Fruit fly (Drosophila melanogaster) whole organism, embryonic: ENCODE data around the gene Nopp140.

Source experiments
- CG1024 ChIP-seq: fragments of 200-800 bp; sonication (Bioruptor generic); IDR thresholded peaks from 2 replicates; pipeline ENCODE4 v1.3.6; 2022; ENCODE audit warnings: missing biosample characterization, missing genetic modification characterization
- CG10959 ChIP-seq: fragments of 200-800 bp; sonication (Bioruptor generic); IDR thresholded peaks from 2 replicates; pipeline ENCODE4 v1.3.6; 2022; ENCODE audit warnings: missing biosample characterization, missing genetic modification characterization
- CG11247 ChIP-seq: fragments of 200-800 bp; sonication (Bioruptor generic); IDR thresholded peaks from 2 replicates; pipeline ENCODE4 v1.3.6; 2022; ENCODE audit warnings: missing biosample characterization, missing genetic modification characterization
- CG12659 ChIP-seq: fragments of 200-800 bp; sonication (Bioruptor generic); optimal IDR thresholded peaks from 3 replicates; lab custom pipeline; 2017; ENCODE audit warnings: mild to moderate bottlenecking, missing biosample characterization, missing genetic modification reagents, missing genetic modification characterization
- CG13624 ChIP-seq: fragments of 200-800 bp; sonication (Bioruptor generic); optimal IDR thresholded peaks from 2 replicates; lab custom pipeline; 2016; ENCODE audit warnings: missing biosample characterization, missing genetic modification characterization
- CG14710 ChIP-seq: fragments of 200-800 bp; sonication (Bioruptor generic); optimal IDR thresholded peaks from 3 replicates; lab custom pipeline; 2019; ENCODE audit warnings: missing biosample characterization, mild to moderate bottlenecking, missing genetic modification characterization, moderate library complexity
- CG17361 ChIP-seq: fragments of 200-800 bp; sonication (Bioruptor generic); IDR thresholded peaks from 3 replicates; pipeline ENCODE4 v1.3.6; 2022; ENCODE audit warnings: missing biosample characterization, missing genetic modification characterization
- CG2120 ChIP-seq: fragments of 200-800 bp; sonication (Bioruptor generic); optimal IDR thresholded peaks from 3 replicates; lab custom pipeline; 2016; ENCODE audit warnings: missing biosample characterization, missing genetic modification characterization
- CG2712 ChIP-seq: fragments of 200-800 bp; optimal IDR thresholded peaks from 3 replicates; lab custom pipeline; 2019; ENCODE audit warnings: missing biosample characterization, mild to moderate bottlenecking, missing genetic modification characterization, moderate library complexity
- CG31441 ChIP-seq: fragments of 200-800 bp; sonication (Bioruptor generic); IDR thresholded peaks from 2 replicates; pipeline ENCODE4 v1.3.6; 2022; ENCODE audit warnings: missing biosample characterization, missing genetic modification characterization
- CG3163 ChIP-seq: fragments of 200-800 bp; sonication (Bioruptor generic); optimal IDR thresholded peaks from 3 replicates; lab custom pipeline; 2016; ENCODE audit warnings: missing biosample characterization, missing genetic modification characterization
- CG4617 ChIP-seq: fragments of 200-800 bp; sonication (Bioruptor generic); optimal IDR thresholded peaks from 3 replicates; lab custom pipeline; 2016; ENCODE audit warnings: missing biosample characterization, missing genetic modification characterization, borderline replicate concordance
- CG6254 ChIP-seq: fragments of 200-800 bp; sonication (Bioruptor generic); optimal IDR thresholded peaks from 3 replicates; lab custom pipeline; 2017; ENCODE audit warnings: mild to moderate bottlenecking, missing biosample characterization, missing genetic modification reagents, missing genetic modification characterization
- CG6683 ChIP-seq: fragments of 200-800 bp; sonication (Bioruptor generic); optimal IDR thresholded peaks from 2 replicates; lab custom pipeline; 2017; ENCODE audit warnings: missing biosample characterization, mild to moderate bottlenecking, missing genetic modification characterization, missing genetic modification reagents
- CG7745 ChIP-seq: fragments of 200-800 bp; sonication (Bioruptor generic); optimal IDR thresholded peaks from 2 replicates; lab custom pipeline; 2018; ENCODE audit warnings: missing biosample characterization, mild to moderate bottlenecking, missing genetic modification characterization, moderate library complexity
- CHES-1-like ChIP-seq: fragments of 200-800 bp; sonication (Bioruptor generic); optimal IDR thresholded peaks from 2 replicates; lab custom pipeline; 2016; ENCODE audit warnings: missing biosample characterization, missing genetic modification characterization
- Camta ChIP-seq: fragments of 200-800 bp; sonication (Bioruptor generic); optimal IDR thresholded peaks from 2 replicates; lab custom pipeline; 2016; ENCODE audit warnings: missing biosample characterization, missing genetic modification characterization
- CrebB ChIP-seq: fragments of 200-800 bp; sonication (Bioruptor generic); optimal IDR thresholded peaks from 3 replicates; lab custom pipeline; 2018; ENCODE audit warnings: missing biosample characterization, mild to moderate bottlenecking, missing genetic modification characterization
- Dref ChIP-seq: fragments of 200-800 bp; sonication (Bioruptor generic); IDR thresholded peaks from 2 replicates; pipeline ENCODE4 v1.3.6; 2022; ENCODE audit warnings: missing biosample characterization, missing genetic modification characterization
- Fer2 ChIP-seq: fragments of 200-800 bp; sonication (Bioruptor generic); optimal IDR thresholded peaks from 2 replicates; lab custom pipeline; 2018; ENCODE audit warnings: missing biosample characterization, mild to moderate bottlenecking, missing genetic modification characterization, moderate library complexity
- Gug ChIP-seq: fragments of 200-800 bp; sonication (Bioruptor generic); IDR thresholded peaks from 4 replicates; pipeline ENCODE4 v1.3.6; 2022; ENCODE audit warnings: missing biosample characterization, missing genetic modification characterization
- HLH54F ChIP-seq: fragments of 200-800 bp; sonication (Bioruptor generic); optimal IDR thresholded peaks from 3 replicates; lab custom pipeline; 2016; ENCODE audit warnings: missing biosample characterization, missing genetic modification characterization
- Hr39 ChIP-seq: fragments of >200 bp; optimal IDR thresholded peaks from 2 replicates; lab custom pipeline; 2017
- Hsf ChIP-seq: fragments of 200-800 bp; sonication (Bioruptor generic); optimal IDR thresholded peaks from 3 replicates; lab custom pipeline; 2016; ENCODE audit warnings: missing biosample characterization, missing genetic modification characterization
- Kr ChIP-seq: fragments of 200-800 bp; sonication (Bioruptor generic); optimal IDR thresholded peaks from 2 replicates; lab custom pipeline; 2017; ENCODE audit warnings: missing biosample characterization, mild to moderate bottlenecking, missing genetic modification characterization
- Lhr ChIP-seq: fragments of 200-800 bp; sonication (Bioruptor generic); optimal IDR thresholded peaks from 3 replicates; lab custom pipeline; 2017; ENCODE audit warnings: mild to moderate bottlenecking, missing biosample characterization, missing genetic modification reagents, missing genetic modification characterization
- MESR4 ChIP-seq: fragments of 200-800 bp; sonication (Bioruptor generic); optimal IDR thresholded peaks from 2 replicates; lab custom pipeline; 2018; ENCODE audit warnings: missing biosample characterization, mild to moderate bottlenecking, missing genetic modification characterization, moderate library complexity
- Meics ChIP-seq: fragments of 200-800 bp; sonication (Bioruptor generic); optimal IDR thresholded peaks from 2 replicates; lab custom pipeline; 2017; ENCODE audit warnings: missing biosample characterization, mild to moderate bottlenecking, missing genetic modification characterization
- Nf-YC ChIP-seq: fragments of 200-800 bp; optimal IDR thresholded peaks from 3 replicates; lab custom pipeline; 2019; ENCODE audit warnings: missing biosample characterization, mild to moderate bottlenecking, missing genetic modification characterization, moderate library complexity
- Six4 ChIP-seq: fragments of 200-800 bp; sonication (Bioruptor generic); optimal IDR thresholded peaks from 2 replicates; lab custom pipeline; 2016; ENCODE audit warnings: missing biosample characterization, missing genetic modification characterization
- ato ChIP-seq: fragments of 200-800 bp; sonication (Bioruptor generic); IDR thresholded peaks from 2 replicates; pipeline ENCODE4 v1.3.6; 2022; ENCODE audit warnings: missing biosample characterization, missing genetic modification characterization; ENCODE audit not compliant: partially characterized antibody
- chif ChIP-seq, 2 experiments: fragments of 200-800 bp; sonication (Bioruptor generic); optimal IDR thresholded peaks; 3 replicates each; lab custom pipeline; 2016; ENCODE audit warnings: missing biosample characterization in 2 of 2, missing genetic modification characterization in 2 of 2
- dpn ChIP-seq, 2 experiments: fragments of 200-800 bp; sonication (Bioruptor generic); optimal IDR thresholded peaks; 3 replicates each; lab custom pipeline; 2016; ENCODE audit warnings: missing biosample characterization in 2 of 2, missing genetic modification characterization in 2 of 2
- ems ChIP-seq: fragments of 200-800 bp; sonication (Bioruptor generic); optimal IDR thresholded peaks from 3 replicates; lab custom pipeline; 2016; ENCODE audit warnings: missing biosample characterization, missing genetic modification characterization
- her ChIP-seq: fragments of 200-800 bp; sonication (Bioruptor generic); optimal IDR thresholded peaks from 2 replicates; lab custom pipeline; 2016; ENCODE audit warnings: missing biosample characterization, missing genetic modification characterization
- lola ChIP-seq, 3 experiments: fragments of >200 bp in 2 of 3; fragments of 200-800 bp in 1 of 3; sonication (Bioruptor generic) in 1 of 3; optimal IDR thresholded peaks; 2 replicates each; lab custom pipeline; 2017 to 2019; ENCODE audit warnings: missing biosample characterization in 3 of 3, missing genetic modification characterization in 3 of 3, mild to moderate bottlenecking in 1 of 3, moderate library complexity in 1 of 3
- mam ChIP-seq: fragments of 200-800 bp; sonication (Bioruptor generic); optimal IDR thresholded peaks from 3 replicates; lab custom pipeline; 2016; ENCODE audit warnings: missing biosample characterization, missing genetic modification characterization
- nom ChIP-seq: fragments of 200-800 bp; sonication (Bioruptor generic); optimal IDR thresholded peaks from 2 replicates; lab custom pipeline; 2017; ENCODE audit warnings: missing biosample characterization, missing genetic modification characterization, mild to moderate bottlenecking, moderate library complexity, missing genetic modification reagents
- otp ChIP-seq: fragments of 200-800 bp; sonication (Bioruptor generic); IDR thresholded peaks from 3 replicates; pipeline ENCODE4, ENCODE4 v1.3.6; 2022; ENCODE audit warnings: missing biosample characterization, missing genetic modification characterization
- phol ChIP-seq: fragments of 200-800 bp; sonication (Bioruptor generic); optimal IDR thresholded peaks from 3 replicates; lab custom pipeline; 2018; ENCODE audit warnings: missing biosample characterization, mild to moderate bottlenecking, missing genetic modification characterization, moderate library complexity
- prd ChIP-seq, 3 experiments: fragments of >200 bp in 2 of 3; fragments of 200-800 bp in 1 of 3; sonication (Bioruptor generic) in 1 of 3; optimal IDR thresholded peaks in 2 of 3; IDR thresholded peaks in 1 of 3; 2 replicates in 2 of 3; 3 replicates in 1 of 3; pipeline versions ENCODE4 v1.3.6 to Lab custom; 2017 to 2022; ENCODE audit warnings: missing biosample characterization in 1 of 3, missing genetic modification characterization in 1 of 3
- repo ChIP-seq: fragments of 200-800 bp; sonication (Bioruptor generic); optimal IDR thresholded peaks from 2 replicates; lab custom pipeline; 2016; ENCODE audit warnings: missing biosample characterization, missing genetic modification characterization
- scrt ChIP-seq: fragments of 200-800 bp; sonication (Bioruptor generic); optimal IDR thresholded peaks from 2 replicates; lab custom pipeline; 2018; ENCODE audit warnings: missing biosample characterization, mild to moderate bottlenecking, missing genetic modification characterization, moderate library complexity
- sens ChIP-seq: fragments of 200-800 bp; sonication (Bioruptor generic); peaks from one replicate; lab custom pipeline; 2016; ENCODE audit warnings: missing biosample characterization, missing genetic modification characterization
- sima ChIP-seq: fragments of 200-800 bp; sonication (Bioruptor generic); optimal IDR thresholded peaks from 2 replicates; lab custom pipeline; 2016; ENCODE audit warnings: missing biosample characterization, missing genetic modification characterization
- slp2 ChIP-seq: fragments of 200-800 bp; sonication (Bioruptor generic); optimal IDR thresholded peaks from 2 replicates; lab custom pipeline; 2016; ENCODE audit warnings: missing biosample characterization, missing genetic modification characterization
- ssp ChIP-seq: fragments of 200-800 bp; sonication (Bioruptor generic); IDR thresholded peaks from 2 replicates; pipeline ENCODE4 v1.3.6; 2022; ENCODE audit warnings: missing biosample characterization, missing genetic modification characterization
- wek ChIP-seq: fragments of 200-800 bp; sonication (Bioruptor generic); optimal IDR thresholded peaks from 3 replicates; lab custom pipeline; 2018; ENCODE audit warnings: missing biosample characterization, mild to moderate bottlenecking, missing genetic modification characterization, moderate library complexity
- zfh2 ChIP-seq: fragments of 200-800 bp; sonication (Bioruptor generic); optimal IDR thresholded peaks from 2 replicates; lab custom pipeline; 2016; ENCODE audit warnings: missing biosample characterization, missing genetic modification characterization

Nopp140 gene

DNA sequence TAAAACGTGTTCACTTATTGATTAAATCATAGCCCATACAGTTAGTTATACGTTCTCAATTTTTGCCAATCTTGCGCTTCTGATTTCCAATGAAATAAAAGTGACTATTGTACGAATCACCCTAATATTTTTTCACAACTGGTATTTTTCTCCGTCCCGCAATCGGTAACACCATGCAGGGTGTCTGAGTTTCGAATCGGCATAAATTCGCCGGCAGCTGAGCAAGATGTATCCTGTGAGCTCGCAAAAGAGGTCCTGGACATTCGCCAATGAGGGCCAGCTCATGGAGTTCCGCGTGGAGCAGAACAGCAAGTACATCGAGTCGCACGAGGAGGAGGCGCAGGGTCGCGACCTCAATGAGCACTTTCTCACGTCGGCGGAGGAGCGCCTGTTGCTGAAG is 10.8 kb upstream of the Nopp140 start, which contains the start of gene CycH (continued):
- TF ChIP-seq sima = no peak
- TF ChIP-seq zfh2 (GFP tag; lab: Kevin White, UChicago) = peak; percentile 37
- TF ChIP-seq slp2 = peak; percentile 39
- no peak for TF ChIP-seq Gug (GFP tag; lab: Robert Waterston, UW)
- TF ChIP-seq Kr (GFP tag; lab: Kevin White, UChicago) = no peak
- no peak for TF ChIP-seq Hr39
- TF ChIP-seq CG6254 (GFP tag; lab: Kevin White, UChicago) = peak; percentile 76
- peak in 1 of 3 experiments; percentile 19 for TF ChIP-seq lola (GFP tag; optimal IDR thresholded peaks at IDR 0.05; lab: Kevin White, UChicago)
- peak; percentile 47 for TF ChIP-seq Six4 (GFP tag; lab: Kevin White, UChicago)
- peak; percentile 2 for TF ChIP-seq CrebB (tag; lab: Kevin White, UChicago)
- TF ChIP-seq scrt (GFP tag; lab: Kevin White, UChicago) = peak; percentile 84
- peak; percentile 21 for TF ChIP-seq Camta
- TF ChIP-seq CG2120 (GFP tag; lab: Kevin White, UChicago) = peak; percentile 60
- peak; percentile 24; the same call in 1 of the 2 replicates for TF ChIP-seq CG11247 (GFP tag; lab: Robert Waterston, UW)
- 0 out of 2 replicates have a peak, but pooled peaks have one; percentile 11 for TF ChIP-seq ato (GFP tag; lab: Robert Waterston, UW)
- TF ChIP-seq wek = peak; percentile 97
- peak; percentile 42 for TF ChIP-seq Hsf
- TF ChIP-seq chif (GFP tag; optimal IDR thresholded peaks at IDR 0.05; lab: Kevin White, UChicago) = peak; percentile 13 to 37
- TF ChIP-seq CG4617 = peak; percentile 57
- peak; percentile 32 for TF ChIP-seq ems (GFP tag; lab: Kevin White, UChicago)
- peak; percentile 8 for TF ChIP-seq Fer2 (tag; lab: Kevin White, UChicago)
- 0 out of 2 replicates have a peak, but pooled peaks have one; percentile 13 for TF ChIP-seq ssp
- TF ChIP-seq otp (GFP tag; lab: Robert Waterston, UW) = 0 out of 3 replicates have a peak, but pooled peaks have one; percentile 10
- peak; percentile 44 for TF ChIP-seq CG12659 (GFP tag; lab: Kevin White, UChicago)
- peak; percentile 46 for TF ChIP-seq her (GFP tag; lab: Kevin White, UChicago)
- no peak for TF ChIP-seq Dref (GFP tag; lab: Robert Waterston, UW)
- TF ChIP-seq mam (GFP tag; lab: Kevin White, UChicago) = peak; percentile 48
- TF ChIP-seq dpn (GFP tag; optimal IDR thresholded peaks at IDR 0.05; lab: Kevin White, UChicago) = peak; percentile 7 to 63
- peak; percentile 45 for TF ChIP-seq phol (tag; lab: Kevin White, UChicago)
- 0 out of 3 replicates have a peak, but pooled peaks have one; percentile 40 for TF ChIP-seq CG17361 (GFP tag; lab: Robert Waterston, UW)
- TF ChIP-seq repo (GFP tag; lab: Kevin White, UChicago) = peak; percentile 15
- peak; percentile 33 for TF ChIP-seq nom (GFP tag; lab: Kevin White, UChicago)
- peak; percentile 29 for TF ChIP-seq Nf-YC (tag; lab: Kevin White, UChicago)
- TF ChIP-seq Meics (GFP tag; lab: Kevin White, UChicago) = peak; percentile 32
- TF ChIP-seq CHES-1-like (GFP tag; lab: Kevin White, UChicago) = peak; percentile 25
- TF ChIP-seq CG2712 (tag; lab: Kevin White, UChicago) = peak; percentile 46
- 0 out of 2 replicates have a peak, but pooled peaks have one; percentile 41 for TF ChIP-seq CG1024 (GFP tag; lab: Robert Waterston, UW)
- no peak for TF ChIP-seq CG7745 (tag; lab: Kevin White, UChicago)
- TF ChIP-seq CG14710 (tag; lab: Kevin White, UChicago) = peak; percentile 43
- TF ChIP-seq Lhr (GFP tag; lab: Kevin White, UChicago) = peak; percentile 11
- peak; percentile 77 for TF ChIP-seq CG31441 (GFP tag; lab: Robert Waterston, UW)
- peak; percentile 64 for TF ChIP-seq MESR4 (GFP tag; lab: Kevin White, UChicago)
- peak; percentile 10 for TF ChIP-seq CG3163
- TF ChIP-seq prd (optimal IDR thresholded peaks at IDR 0.05; lab: Kevin White, UChicago) = no peak
- TF ChIP-seq prd (GFP tag; IDR thresholded peaks at IDR 0.05; lab: Robert Waterston, UW) = no peak
- TF ChIP-seq HLH54F (GFP tag; lab: Kevin White, UChicago) = peak; percentile 11
- peak; percentile 47 for TF ChIP-seq CG13624 (GFP tag; lab: Kevin White, UChicago)
- TF ChIP-seq sens (GFP tag; lab: Kevin White, UChicago) = peak; percentile 86
- no peak for TF ChIP-seq CG6683 (GFP tag; lab: Kevin White, UChicago)
- no peak for TF ChIP-seq CG10959 (GFP tag; lab: Robert Waterston, UW)
